Fruit fly (Drosophila melanogaster): ENCODE results near the gene Cyp4d2.
A peak's percentile ranks its signal among the peaks of the same experiment; 100 is the strongest.

The Cyp4d2 gene

DNA sequence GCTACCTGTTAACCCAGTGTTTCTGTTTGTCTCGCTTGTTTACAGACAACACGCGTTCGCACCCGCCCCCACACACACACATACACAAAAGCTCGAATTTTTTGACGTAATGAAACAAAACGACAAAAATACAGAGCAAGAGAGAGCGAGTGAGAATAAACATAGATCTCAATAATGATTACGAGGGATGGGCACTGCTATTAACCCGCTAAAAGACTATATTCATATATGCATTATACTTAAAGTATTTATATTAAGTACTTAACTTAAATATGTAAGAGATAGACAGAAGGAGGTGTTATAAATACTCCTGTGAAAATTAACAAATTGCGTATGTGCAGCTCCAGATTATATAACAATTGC is 34.0 kb upstream of the Cyp4d2 start (continued):
- TF ChIP-seq CG4424 (GFP tag; optimal IDR thresholded peaks at IDR 0.05): peak; percentile 30
- TF ChIP-seq CG8359 (GFP tag; optimal IDR thresholded peaks at IDR 0.05; ENCODE audit: borderline replicate concordance): peak; percentile 5
- TF ChIP-seq Blimp-1 (GFP tag; optimal IDR thresholded peaks at IDR 0.05): peak; percentile 36
- TF ChIP-seq slp2 (GFP tag; optimal IDR thresholded peaks at IDR 0.05): peak; percentile 3
- peak; percentile 2 for TF ChIP-seq CG4328 (GFP tag; optimal IDR thresholded peaks at IDR 0.05)
- peak; percentile 51 for TF ChIP-seq CG7839 (tag; optimal IDR thresholded peaks at IDR 0.05)
- peak; percentile 48 for TF ChIP-seq CG11723 (GFP tag; optimal IDR thresholded peaks at IDR 0.05)
- TF ChIP-seq CG15514 (GFP tag; optimal IDR thresholded peaks at IDR 0.05): peak; percentile 42
- TF ChIP-seq pzg (GFP tag; optimal IDR thresholded peaks at IDR 0.05): no peak
- TF ChIP-seq trem (tag; optimal IDR thresholded peaks at IDR 0.05): no peak
- TF ChIP-seq Xrp1 (GFP tag; IDR thresholded peaks at IDR 0.05): peak; percentile 39; the same call in 1 of the 2 replicates
- TF ChIP-seq CHES-1-like (GFP tag; optimal IDR thresholded peaks at IDR 0.05): peak; percentile 29
- no peak for TF ChIP-seq hb (GFP tag; IDR thresholded peaks at IDR 0.05; ENCODE audit: partially characterized antibody)
- TF ChIP-seq sim (GFP tag; IDR thresholded peaks at IDR 0.05): no peak
- no peak for TF ChIP-seq en (GFP tag; optimal IDR thresholded peaks at IDR 0.05)
- TF ChIP-seq CG2889 (GFP tag; IDR thresholded peaks at IDR 0.05): no peak
- TF ChIP-seq Fer3 (tag; optimal IDR thresholded peaks at IDR 0.05): peak; percentile 57
- peak; percentile 73 for TF ChIP-seq CG9437 (GFP tag; optimal IDR thresholded peaks at IDR 0.05)
- TF ChIP-seq Bgb (GFP tag; IDR thresholded peaks at IDR 0.05; ENCODE audit: partially characterized antibody): no peak
- no peak for TF ChIP-seq so (GFP tag; IDR thresholded peaks at IDR 0.05)
- TF ChIP-seq CG31365 (tag; optimal IDR thresholded peaks at IDR 0.05): peak; percentile 53
- TF ChIP-seq Tbp (GFP tag; optimal IDR thresholded peaks at IDR 0.05): no peak
- TF ChIP-seq Deaf1 (tag; optimal IDR thresholded peaks at IDR 0.05): no peak
- TF ChIP-seq dati (GFP tag; IDR thresholded peaks at IDR 0.05): no peak
- TF ChIP-seq CG12299 (tag; optimal IDR thresholded peaks at IDR 0.05): no peak
- no peak for TF ChIP-seq CG14860 (GFP tag; IDR thresholded peaks at IDR 0.05; ENCODE audit: partially characterized antibody)
- peak; percentile 15 for TF ChIP-seq CG1792 (GFP tag; optimal IDR thresholded peaks at IDR 0.05)
- TF ChIP-seq ssp (GFP tag; IDR thresholded peaks at IDR 0.05): no peak
- peak; percentile 79 for TF ChIP-seq kah (GFP tag; optimal IDR thresholded peaks at IDR 0.05)
- TF ChIP-seq Lim3 (GFP tag; IDR thresholded peaks at IDR 0.05): no peak
- TF ChIP-seq CG8290 (GFP tag; optimal IDR thresholded peaks at IDR 0.05): no peak
- TF ChIP-seq CG8290 (tag; optimal IDR thresholded peaks at IDR 0.05): peak in 1 of 2 experiments; percentile 89
- peak; percentile 72 for TF ChIP-seq CG18599 (GFP tag; optimal IDR thresholded peaks at IDR 0.05)
- peak in 1 of 2 experiments; percentile 9 for TF ChIP-seq Eip74EF (GFP tag; optimal IDR thresholded peaks at IDR 0.05)
- TF ChIP-seq E2f1 (GFP tag; IDR thresholded peaks at IDR 0.05): no peak; the same call in 1 of the 2 replicates
- TF ChIP-seq CG2199 (GFP tag; IDR thresholded peaks at IDR 0.05): no peak
- TF ChIP-seq Hsf (GFP tag; optimal IDR thresholded peaks at IDR 0.05): no peak
- TF ChIP-seq ttk (GFP tag; IDR thresholded peaks at IDR 0.05): no peak
- no peak for TF ChIP-seq HmgZ (tag; optimal IDR thresholded peaks at IDR 0.05)
- peak; percentile 87 for TF ChIP-seq Awh (GFP tag; IDR thresholded peaks at IDR 0.05)
- peak; percentile 52 for TF ChIP-seq CG13424 (tag; optimal IDR thresholded peaks at IDR 0.05)
- TF ChIP-seq caup (GFP tag; optimal IDR thresholded peaks at IDR 0.05; ENCODE audit: severe bottlenecking): peak; percentile 64
- TF ChIP-seq Stat92E (GFP tag; optimal IDR thresholded peaks at IDR 0.05): no peak
- TF ChIP-seq CG10543 (GFP tag; optimal IDR thresholded peaks at IDR 0.05): peak; percentile 73
- TF ChIP-seq Mad (GFP tag; optimal IDR thresholded peaks at IDR 0.05): peak; percentile 21
- no peak for TF ChIP-seq hth (optimal IDR thresholded peaks at IDR 0.05)
- TF ChIP-seq Oli (tag; optimal IDR thresholded peaks at IDR 0.05): peak; percentile 45
- TF ChIP-seq NK7.1 (GFP tag; optimal IDR thresholded peaks at IDR 0.05): no peak
- TF ChIP-seq CG15696 (tag; optimal IDR thresholded peaks at IDR 0.05): no peak
- peak; percentile 0 for TF ChIP-seq CG14710 (tag; optimal IDR thresholded peaks at IDR 0.05)
- TF ChIP-seq ewg (GFP tag; optimal IDR thresholded peaks at IDR 0.05): peak; percentile 23

All from whole organism, embryonic.